Fruit fly (Drosophila melanogaster) whole organism, embryonic: ENCODE data around the gene Toll-4.

ENCODE experiments used
- Abd-B ChIP-seq: fragments of 200-800 bp; sonication (Bioruptor generic); optimal IDR thresholded peaks from 2 replicates; lab custom pipeline; 2018; ENCODE audit warnings: missing biosample characterization, mild to moderate bottlenecking, missing genetic modification characterization, moderate library complexity
- Antp ChIP-seq: fragments of 200-800 bp; sonication (Bioruptor generic); optimal IDR thresholded peaks from 3 replicates; lab custom pipeline; 2016; ENCODE audit warnings: missing biosample characterization, missing genetic modification characterization
- Bgb ChIP-seq: fragments of 200-800 bp; sonication (Bioruptor generic); IDR thresholded peaks from 2 replicates; pipeline ENCODE4 v1.3.6; 2022; ENCODE audit warnings: missing biosample characterization, missing genetic modification characterization; ENCODE audit not compliant: partially characterized antibody
- BtbVII ChIP-seq: fragments of 200-800 bp; sonication (Bioruptor generic); optimal IDR thresholded peaks from 3 replicates; lab custom pipeline; 2017; ENCODE audit warnings: missing biosample characterization, mild to moderate bottlenecking, missing genetic modification characterization
- CG1024 ChIP-seq: fragments of 200-800 bp; sonication (Bioruptor generic); IDR thresholded peaks from 2 replicates; pipeline ENCODE4 v1.3.6; 2022; ENCODE audit warnings: missing biosample characterization, missing genetic modification characterization
- CG11398 ChIP-seq: fragments of 200-800 bp; sonication (Bioruptor generic); optimal IDR thresholded peaks from 2 replicates; lab custom pipeline; 2016; ENCODE audit warnings: missing biosample characterization, missing genetic modification characterization
- CG11504 ChIP-seq: fragments of 200-800 bp; sonication (Bioruptor generic); optimal IDR thresholded peaks from 3 replicates; lab custom pipeline; 2019; ENCODE audit warnings: missing biosample characterization, mild to moderate bottlenecking, missing genetic modification characterization, moderate library complexity
- CG13123 ChIP-seq: fragments of 200-800 bp; sonication (Bioruptor generic); optimal IDR thresholded peaks from 2 replicates; lab custom pipeline; 2016; ENCODE audit warnings: missing biosample characterization, missing genetic modification characterization
- CG15601 ChIP-seq: fragments of 200-800 bp; sonication (Bioruptor generic); optimal IDR thresholded peaks from 3 replicates; lab custom pipeline; 2019; ENCODE audit warnings: missing biosample characterization, mild to moderate bottlenecking, missing genetic modification characterization, moderate library complexity
- CG17612 ChIP-seq: fragments of 200-800 bp; sonication (Bioruptor generic); IDR thresholded peaks from 2 replicates; pipeline ENCODE4 v1.3.6; 2022; ENCODE audit warnings: missing biosample characterization, missing genetic modification characterization
- CG17802 ChIP-seq: fragments of 200-800 bp; sonication (Bioruptor generic); optimal IDR thresholded peaks from 2 replicates; lab custom pipeline; 2018; ENCODE audit warnings: missing biosample characterization, mild to moderate bottlenecking, missing genetic modification characterization, moderate library complexity
- CG18599 ChIP-seq: fragments of 200-800 bp; sonication (Bioruptor generic); optimal IDR thresholded peaks from 3 replicates; lab custom pipeline; 2017; ENCODE audit warnings: missing biosample characterization, missing genetic modification characterization, mild to moderate bottlenecking, moderate library complexity, missing genetic modification reagents
- CG2199 ChIP-seq: fragments of 200-800 bp; sonication (Bioruptor generic); IDR thresholded peaks from 3 replicates; pipeline ENCODE4 v1.3.6; 2022; ENCODE audit warnings: missing biosample characterization, missing genetic modification characterization
- CG2202 ChIP-seq: fragments of 200-800 bp; sonication (Bioruptor generic); optimal IDR thresholded peaks from 2 replicates; lab custom pipeline; 2018; ENCODE audit warnings: missing biosample characterization, mild to moderate bottlenecking, missing genetic modification characterization
- CG30020 ChIP-seq: fragments of 200-800 bp; optimal IDR thresholded peaks from 2 replicates; lab custom pipeline; 2019; ENCODE audit warnings: missing biosample characterization, mild to moderate bottlenecking, missing genetic modification characterization, moderate library complexity
- CG3163 ChIP-seq: fragments of 200-800 bp; sonication (Bioruptor generic); optimal IDR thresholded peaks from 3 replicates; lab custom pipeline; 2016; ENCODE audit warnings: missing biosample characterization, missing genetic modification characterization
- CG3995 ChIP-seq: fragments of 200-800 bp; sonication (Bioruptor generic); optimal IDR thresholded peaks from 3 replicates; lab custom pipeline; 2016; ENCODE audit warnings: missing biosample characterization, missing genetic modification characterization
- CG4854 ChIP-seq: fragments of 200-800 bp; sonication (Bioruptor generic); optimal IDR thresholded peaks from 2 replicates; lab custom pipeline; 2016; ENCODE audit warnings: missing biosample characterization, missing genetic modification characterization, inconsistent platforms
- CG6175 ChIP-seq: fragments of 200-800 bp; sonication (Bioruptor generic); IDR thresholded peaks from 3 replicates; pipeline ENCODE4 v1.3.6; 2022; ENCODE audit warnings: missing biosample characterization, missing genetic modification characterization
- CG7271 ChIP-seq: fragments of 200-800 bp; sonication (Bioruptor generic); optimal IDR thresholded peaks from 2 replicates; lab custom pipeline; 2018; ENCODE audit warnings: missing biosample characterization, mild to moderate bottlenecking, missing genetic modification characterization, moderate library complexity
- CG8281 ChIP-seq: fragments of 200-800 bp; sonication (Bioruptor generic); optimal IDR thresholded peaks from 2 replicates; lab custom pipeline; 2018; ENCODE audit warnings: missing biosample characterization, mild to moderate bottlenecking, missing genetic modification characterization, moderate library complexity
- CG8290 ChIP-seq, 3 experiments: fragments of 200-800 bp; sonication (Bioruptor generic); optimal IDR thresholded peaks; 2 replicates each; lab custom pipeline; 2016 to 2019; ENCODE audit warnings: missing biosample characterization in 3 of 3, missing genetic modification characterization in 3 of 3, mild to moderate bottlenecking in 2 of 3, moderate library complexity in 1 of 3
- CG9215 ChIP-seq: fragments of 200-800 bp; sonication (Bioruptor generic); IDR thresholded peaks from 2 replicates; pipeline ENCODE4 v1.3.6; 2022; ENCODE audit warnings: missing biosample characterization, missing genetic modification characterization
- Camta ChIP-seq: fragments of 200-800 bp; sonication (Bioruptor generic); optimal IDR thresholded peaks from 2 replicates; lab custom pipeline; 2016; ENCODE audit warnings: missing biosample characterization, missing genetic modification characterization
- Dek ChIP-seq: fragments of 200-800 bp; sonication (Bioruptor generic); optimal IDR thresholded peaks from 3 replicates; lab custom pipeline; 2019; ENCODE audit warnings: missing biosample characterization, mild to moderate bottlenecking, missing genetic modification characterization, moderate library complexity
- HHEX ChIP-seq: fragments of 200-800 bp; sonication (Bioruptor generic); optimal IDR thresholded peaks from 3 replicates; lab custom pipeline; 2017; ENCODE audit warnings: missing biosample characterization, mild to moderate bottlenecking, missing genetic modification characterization, missing genetic modification reagents
- Hmr ChIP-seq: fragments of 200-800 bp; sonication (Bioruptor generic); optimal IDR thresholded peaks from 3 replicates; lab custom pipeline; 2017; ENCODE audit warnings: mild to moderate bottlenecking, missing biosample characterization, missing genetic modification reagents, missing genetic modification characterization
- Hsf ChIP-seq: fragments of 200-800 bp; sonication (Bioruptor generic); optimal IDR thresholded peaks from 3 replicates; lab custom pipeline; 2016; ENCODE audit warnings: missing biosample characterization, missing genetic modification characterization
- Lim3 ChIP-seq: fragments of 200-800 bp; sonication (Bioruptor generic); IDR thresholded peaks from 2 replicates; pipeline ENCODE4 v1.3.6; 2022; ENCODE audit warnings: missing biosample characterization, missing genetic modification characterization
- MESR4 ChIP-seq: fragments of 200-800 bp; sonication (Bioruptor generic); optimal IDR thresholded peaks from 2 replicates; lab custom pipeline; 2018; ENCODE audit warnings: missing biosample characterization, mild to moderate bottlenecking, missing genetic modification characterization, moderate library complexity
- Meics ChIP-seq: fragments of 200-800 bp; sonication (Bioruptor generic); optimal IDR thresholded peaks from 2 replicates; lab custom pipeline; 2017; ENCODE audit warnings: missing biosample characterization, mild to moderate bottlenecking, missing genetic modification characterization
- Six4 ChIP-seq: fragments of 200-800 bp; sonication (Bioruptor generic); optimal IDR thresholded peaks from 2 replicates; lab custom pipeline; 2016; ENCODE audit warnings: missing biosample characterization, missing genetic modification characterization
- Spps ChIP-seq: fragments of 200-800 bp; sonication (Bioruptor generic); optimal IDR thresholded peaks from 2 replicates; lab custom pipeline; 2018; ENCODE audit warnings: missing biosample characterization, mild to moderate bottlenecking, missing genetic modification characterization
- Taf1 ChIP-seq: fragments of 200-800 bp; sonication (Bioruptor generic); IDR thresholded peaks from 2 replicates; pipeline ENCODE4 v1.3.6; 2022; ENCODE audit warnings: missing biosample characterization, missing genetic modification characterization
- Trl ChIP-seq, 3 experiments: fragments of >200 bp in 2 of 3; fragments of 200-800 bp in 1 of 3; sonication (Bioruptor generic) in 1 of 3; optimal IDR thresholded peaks; 2 replicates in 1 of 3; 3 replicates in 2 of 3; lab custom pipeline; 2016 to 2017; ENCODE audit warnings: missing biosample characterization in 1 of 3, missing genetic modification characterization in 1 of 3
- ara ChIP-seq: fragments of 200-800 bp; sonication (Bioruptor generic); IDR thresholded peaks from 2 replicates; pipeline ENCODE4 v1.3.6; 2022; ENCODE audit warnings: missing biosample characterization, missing genetic modification characterization
- chif ChIP-seq, 2 experiments: fragments of 200-800 bp; sonication (Bioruptor generic); optimal IDR thresholded peaks; 3 replicates each; lab custom pipeline; 2016; ENCODE audit warnings: missing biosample characterization in 2 of 2, missing genetic modification characterization in 2 of 2
- dpn ChIP-seq, 2 experiments: fragments of 200-800 bp; sonication (Bioruptor generic); optimal IDR thresholded peaks; 3 replicates each; lab custom pipeline; 2016; ENCODE audit warnings: missing biosample characterization in 2 of 2, missing genetic modification characterization in 2 of 2
- mirr ChIP-seq: fragments of 200-800 bp; sonication (Bioruptor generic); optimal IDR thresholded peaks from 3 replicates; lab custom pipeline; 2018; ENCODE audit warnings: missing biosample characterization, mild to moderate bottlenecking, missing genetic modification characterization
- pnt ChIP-seq: fragments of 200-800 bp; sonication (Bioruptor generic); optimal IDR thresholded peaks from 3 replicates; lab custom pipeline; 2016; ENCODE audit warnings: missing biosample characterization, missing genetic modification characterization
- sc ChIP-seq, 3 experiments: fragments of >200 bp in 2 of 3; fragments of 200-800 bp in 1 of 3; sonication (Bioruptor generic) in 1 of 3; optimal IDR thresholded peaks; 2 replicates in 2 of 3; 3 replicates in 1 of 3; lab custom pipeline; 2017; ENCODE audit warnings: mild to moderate bottlenecking in 1 of 3, missing biosample characterization in 1 of 3, missing genetic modification characterization in 1 of 3, missing genetic modification reagents in 1 of 3
- sd ChIP-seq: fragments of 200-800 bp; sonication (Bioruptor generic); optimal IDR thresholded peaks from 3 replicates; lab custom pipeline; 2018; ENCODE audit warnings: missing biosample characterization, mild to moderate bottlenecking, missing genetic modification characterization, moderate library complexity
- sens-2 ChIP-seq: fragments of 200-800 bp; sonication (Bioruptor generic); IDR thresholded peaks from 2 replicates; pipeline ENCODE4 v1.3.6; 2022; ENCODE audit warnings: missing biosample characterization, missing genetic modification characterization
- sna ChIP-seq: fragments of 200-800 bp; sonication (Bioruptor generic); IDR thresholded peaks from 2 replicates; pipeline ENCODE4 v1.3.6; 2022; ENCODE audit warnings: missing biosample characterization, missing genetic modification characterization; ENCODE audit not compliant: partially characterized antibody
- so ChIP-seq: fragments of 200-800 bp; sonication (Bioruptor generic); IDR thresholded peaks from 3 replicates; pipeline ENCODE4 v1.3.6; 2022; ENCODE audit warnings: missing biosample characterization, missing genetic modification characterization
- sug ChIP-seq: fragments of 200-800 bp; optimal IDR thresholded peaks from 2 replicates; lab custom pipeline; 2019; ENCODE audit warnings: missing biosample characterization, mild to moderate bottlenecking, missing genetic modification characterization, moderate library complexity
- trh ChIP-seq: fragments of 200-800 bp; sonication (Bioruptor generic); optimal IDR thresholded peaks from 2 replicates; lab custom pipeline; 2016; ENCODE audit warnings: missing biosample characterization, missing genetic modification characterization
- tup ChIP-seq: fragments of 200-800 bp; sonication (Bioruptor generic); optimal IDR thresholded peaks from 2 replicates; lab custom pipeline; 2016; ENCODE audit warnings: missing biosample characterization, mild to moderate bottlenecking, missing genetic modification characterization, moderate library complexity
- unc-4 ChIP-seq: fragments of 200-800 bp; sonication (Bioruptor generic); IDR thresholded peaks from 2 replicates; pipeline ENCODE4 v1.3.6; 2022; ENCODE audit warnings: missing biosample characterization, missing genetic modification characterization; ENCODE audit not compliant: partially characterized antibody

Gene Toll-4

dm6 chr2L:9123707-9124106 lies 39.8 kb downstream of the Toll-4 start (continued):
- TF ChIP-seq Abd-B (no peak), Bgb (GFP tag; lab: Robert Waterston, UW) (no peak), CG4854 (no peak), CG15601 (tag; lab: Kevin White, UChicago) (no peak), Dek (no peak), CG3995 (GFP tag; lab: Kevin White, UChicago) (no peak), Six4 (GFP tag; lab: Kevin White, UChicago) (no peak), CG2199 (peak; percentile 74; the same call in 2 of the 3 replicates), pnt (GFP tag; lab: Kevin White, UChicago) (no peak), so (GFP tag; lab: Robert Waterston, UW) (peak; percentile 30; the same call in 1 of the 3 replicates), HHEX (no peak), sna (GFP tag; lab: Robert Waterston, UW) (no peak), CG7271 (tag; lab: Kevin White, UChicago) (no peak), CG11398 (GFP tag; lab: Kevin White, UChicago) (no peak), sd (tag; lab: Kevin White, UChicago) (peak; percentile 56), CG2202 (no peak), trh (no peak), CG11504 (tag; lab: Kevin White, UChicago) (no peak), CG9215 (no peak), sug (peak; percentile 12), chif (GFP tag; optimal IDR thresholded peaks at IDR 0.05; lab: Kevin White, UChicago) (no peak), Meics (no peak), unc-4 (GFP tag; lab: Robert Waterston, UW) (no peak), Taf1 (GFP tag; lab: Robert Waterston, UW) (no peak), Trl (optimal IDR thresholded peaks at IDR 0.05; lab: Kevin White, UChicago) (no peak), Trl (GFP tag; optimal IDR thresholded peaks at IDR 0.05; lab: Kevin White, UChicago) (no peak), Hsf (no peak), sc (optimal IDR thresholded peaks at IDR 0.05; lab: Kevin White, UChicago) (no peak), sc (GFP tag; optimal IDR thresholded peaks at IDR 0.05; lab: Kevin White, UChicago) (no peak), CG13123 (GFP tag; lab: Kevin White, UChicago) (no peak), CG8281 (tag; lab: Kevin White, UChicago) (no peak), sens-2 (no peak), CG17612 (GFP tag; lab: Robert Waterston, UW) (no peak), CG30020 (no peak), BtbVII (GFP tag; lab: Kevin White, UChicago) (no peak), tup (GFP tag; lab: Kevin White, UChicago) (no peak), CG17802 (no peak), Camta (GFP tag; lab: Kevin White, UChicago) (no peak), CG3163 (no peak), ara (GFP tag; lab: Robert Waterston, UW) (no peak), mirr (GFP tag; lab: Kevin White, UChicago) (peak; percentile 8), MESR4 (GFP tag; lab: Kevin White, UChicago) (no peak), CG6175 (no peak), Hmr (GFP tag; lab: Kevin White, UChicago) (no peak), Antp (GFP tag; lab: Kevin White, UChicago) (no peak), dpn (GFP tag; optimal IDR thresholded peaks at IDR 0.05; lab: Kevin White, UChicago) (no peak), Lim3 (GFP tag; lab: Robert Waterston, UW) (no peak), Spps (no peak), CG18599 (GFP tag; lab: Kevin White, UChicago) (no peak), CG1024 (GFP tag; lab: Robert Waterston, UW) (no peak), CG8290 (GFP tag; optimal IDR thresholded peaks at IDR 0.05; lab: Kevin White, UChicago) (no peak), CG8290 (tag; optimal IDR thresholded peaks at IDR 0.05; lab: Kevin White, UChicago) (no peak)
